Worm (Caenorhabditis elegans) whole organism, L1 larva: ENCODE measurements around the gene R02D5.4.

ENCODE experiments used
- blmp-1 ChIP-seq: fragments of 150-350 bp; optimal IDR thresholded peaks from 2 replicates; lab custom pipeline; 2014; ENCODE audit warnings: missing biosample characterization, missing genetic modification characterization
- ceh-63 ChIP-seq: fragments of 200-800 bp; sonication (Bioruptor generic); optimal IDR thresholded peaks from 2 replicates; lab custom pipeline; 2018; ENCODE audit warnings: mild to moderate bottlenecking, missing genetic modification characterization, missing compliant biosample characterization
- ces-1 ChIP-seq: fragments of 150-350 bp; optimal IDR thresholded peaks from 2 replicates; lab custom pipeline; 2014; ENCODE audit warnings: missing biosample characterization, missing genetic modification reagents, missing genetic modification characterization
- efl-1 ChIP-seq, 4 experiments: fragments of 150-350 bp; optimal IDR thresholded peaks in 3 of 4; peaks in 1 of 4; 1 replicate in 1 of 4; 2 replicates in 3 of 4; lab custom pipeline; 2014; ENCODE audit warnings: missing biosample characterization in 2 of 4, missing genetic modification characterization in 2 of 4, missing genetic modification reagents in 2 of 4
- egl-13 ChIP-seq: sonication (generic microtip); optimal IDR thresholded peaks from 2 replicates; lab custom pipeline; 2016; ENCODE audit warnings: missing genotype, missing genetic modification reagents, missing genetic modification characterization, missing compliant biosample characterization
- egl-27 ChIP-seq, 2 experiments: fragments of 150-350 bp in 1 of 2; sonication (generic microtip); optimal IDR thresholded peaks; 3 replicates each; lab custom pipeline; 2017 to 2018; ENCODE audit warnings: missing biosample characterization in 2 of 2, missing genetic modification characterization in 2 of 2, missing genetic modification reagents in 2 of 2
- elt-2 ChIP-seq: sonication (generic microtip); optimal IDR thresholded peaks from 2 replicates; lab custom pipeline; 2016; ENCODE audit warnings: missing genetic modification characterization, mild to moderate bottlenecking, inconsistent platforms, missing compliant biosample characterization, missing genetic modification reagents
- elt-3 ChIP-seq, 6 experiments: fragments of 150-350 bp in 1 of 6; sonication (generic microtip); optimal IDR thresholded peaks; 2 replicates each; lab custom pipeline; 2017 to 2018; ENCODE audit warnings: missing biosample characterization in 6 of 6, missing genetic modification characterization in 6 of 6, inconsistent platforms in 1 of 6
- fkh-10 ChIP-seq: sonication (generic microtip); optimal IDR thresholded peaks from 2 replicates; lab custom pipeline; 2017; ENCODE audit warnings: missing biosample characterization, missing genetic modification reagents, missing genetic modification characterization
- fkh-4 ChIP-seq: sonication (generic microtip); optimal IDR thresholded peaks from 2 replicates; lab custom pipeline; 2016; ENCODE audit warnings: missing compliant biosample characterization, missing genetic modification characterization, borderline replicate concordance
- fkh-8 ChIP-seq: sonication (generic microtip); optimal IDR thresholded peaks from 2 replicates; lab custom pipeline; 2016; ENCODE audit warnings: mild to moderate bottlenecking, missing genetic modification characterization, missing compliant biosample characterization
- fos-1 ChIP-seq: fragments of 150-350 bp; optimal IDR thresholded peaks from 2 replicates; lab custom pipeline; 2014; ENCODE audit warnings: missing biosample characterization, missing genetic modification characterization
- grh-1 ChIP-seq: fragments of 200-800 bp; sonication (Bioruptor generic); IDR thresholded peaks from 2 replicates; pipeline ENCODE4 v1.3.6; 2022; ENCODE audit warnings: missing genetic modification reagents, missing genetic modification characterization, missing compliant biosample characterization
- hlh-17 ChIP-seq: fragments of 200-800 bp; sonication (Bioruptor generic); optimal IDR thresholded peaks from 2 replicates; lab custom pipeline; 2018; ENCODE audit warnings: missing genetic modification characterization, mild to moderate bottlenecking, missing compliant biosample characterization, moderate library complexity, borderline replicate concordance
- isw-1 ChIP-seq: fragments of 200-800 bp; sonication (Bioruptor generic); IDR thresholded peaks from 2 replicates; pipeline ENCODE4 v1.3.6; 2022; ENCODE audit warnings: missing genetic modification characterization, missing compliant biosample characterization
- jun-1 ChIP-seq: fragments of 150-350 bp; optimal IDR thresholded peaks from 2 replicates; lab custom pipeline; 2014; ENCODE audit warnings: missing biosample characterization, missing genetic modification reagents, missing genetic modification characterization
- lin-13 ChIP-seq: fragments of 150-350 bp; optimal IDR thresholded peaks from 2 replicates; lab custom pipeline; 2014; ENCODE audit warnings: missing biosample characterization, missing genetic modification reagents, missing genetic modification characterization
- lin-14 ChIP-seq: fragments of 200-800 bp; sonication (Bioruptor generic); optimal IDR thresholded peaks from 2 replicates; lab custom pipeline; 2018; ENCODE audit warnings: mild to moderate bottlenecking, missing genetic modification characterization, moderate library complexity, missing compliant biosample characterization
- lin-35 ChIP-seq, 2 experiments: fragments of 150-350 bp; optimal IDR thresholded peaks; 2 replicates each; lab custom pipeline; 2014; ENCODE audit warnings: missing biosample characterization in 2 of 2, missing genetic modification characterization in 2 of 2, missing genetic modification reagents in 2 of 2
- lsy-2 ChIP-seq, 2 experiments: fragments of 150-350 bp; optimal IDR thresholded peaks; 2 replicates each; lab custom pipeline; 2014; ENCODE audit warnings: missing biosample characterization in 2 of 2, missing genetic modification characterization in 2 of 2
- mep-1 ChIP-seq: fragments of 150-350 bp; optimal IDR thresholded peaks from 2 replicates; lab custom pipeline; 2014; ENCODE audit warnings: missing biosample characterization, missing genetic modification characterization
- nhr-12 ChIP-seq: sonication (generic microtip); optimal IDR thresholded peaks from 2 replicates; lab custom pipeline; 2017; ENCODE audit warnings: missing biosample characterization, missing genetic modification characterization
- nhr-19 ChIP-seq: fragments of 200-800 bp; sonication (Bioruptor generic); conservative IDR thresholded peaks from 2 replicates; pipeline ENCODE4 v1.3.6; 2022; ENCODE audit warnings: missing genetic modification characterization, missing compliant biosample characterization
- nhr-20 ChIP-seq: sonication (generic microtip); optimal IDR thresholded peaks from 2 replicates; lab custom pipeline; 2016; ENCODE audit warnings: mild to moderate bottlenecking, missing genetic modification characterization, missing compliant biosample characterization
- nhr-71 ChIP-seq: sonication (generic microtip); optimal IDR thresholded peaks from 2 replicates; lab custom pipeline; 2016; ENCODE audit warnings: mild to moderate bottlenecking, missing genetic modification characterization, moderate library complexity, missing compliant biosample characterization
- nhr-76 ChIP-seq: sonication (generic microtip); optimal IDR thresholded peaks from 2 replicates; lab custom pipeline; 2017; ENCODE audit warnings: missing biosample characterization, missing genetic modification characterization
- nhr-85 ChIP-seq: sonication (generic microtip); peaks from one replicate; lab custom pipeline; 2016; ENCODE audit warnings: missing genetic modification characterization, inconsistent platforms, missing compliant biosample characterization
- nhr-90 ChIP-seq: sonication (generic microtip); optimal IDR thresholded peaks from 2 replicates; lab custom pipeline; 2016; ENCODE audit warnings: mild to moderate bottlenecking, missing genetic modification characterization, missing compliant biosample characterization; ENCODE audit not compliant: poor library complexity
- pax-3 ChIP-seq: fragments of 200-800 bp; sonication (Bioruptor generic); optimal IDR thresholded peaks from 2 replicates; lab custom pipeline; 2018; ENCODE audit warnings: mild to moderate bottlenecking, missing genetic modification characterization, moderate library complexity, missing compliant biosample characterization
- pqm-1 ChIP-seq: sonication (generic microtip); optimal IDR thresholded peaks from 3 replicates; lab custom pipeline; 2017; ENCODE audit warnings: missing biosample characterization, missing genetic modification characterization
- rnt-1 ChIP-seq: sonication (generic microtip); optimal IDR thresholded peaks from 2 replicates; lab custom pipeline; 2016; ENCODE audit warnings: mild to moderate bottlenecking, missing genetic modification characterization, moderate library complexity, missing compliant biosample characterization
- snu-23 ChIP-seq: sonication (generic microtip); optimal IDR thresholded peaks from 2 replicates; lab custom pipeline; 2016; ENCODE audit warnings: missing genetic modification characterization, missing compliant biosample characterization
- sox-4 ChIP-seq: sonication (generic microtip); optimal IDR thresholded peaks from 2 replicates; lab custom pipeline; 2016; ENCODE audit warnings: missing genetic modification characterization, missing compliant biosample characterization
- unc-30 ChIP-seq: sonication (generic microtip); optimal IDR thresholded peaks from 2 replicates; lab custom pipeline; 2017; ENCODE audit warnings: missing biosample characterization, missing genetic modification characterization
- unc-86 ChIP-seq: sonication (generic microtip); optimal IDR thresholded peaks from 2 replicates; lab custom pipeline; 2016; ENCODE audit warnings: missing genetic modification characterization, missing compliant biosample characterization
- unc-98 ChIP-seq: fragments of 200-800 bp; sonication (Bioruptor generic); IDR thresholded peaks from 2 replicates; pipeline ENCODE4 v1.3.6; 2022; ENCODE audit warnings: missing genetic modification characterization, missing compliant biosample characterization
- vab-15 ChIP-seq: sonication (generic microtip); optimal IDR thresholded peaks from 2 replicates; lab custom pipeline; 2017; ENCODE audit warnings: missing genotype, mild to moderate bottlenecking, missing genetic modification characterization, missing compliant biosample characterization
- xbp-1 ChIP-seq: sonication (generic microtip); optimal IDR thresholded peaks from 2 replicates; lab custom pipeline; 2016; ENCODE audit warnings: missing genetic modification characterization, missing compliant biosample characterization
- ztf-11 ChIP-seq, 2 experiments: sonication (generic microtip); optimal IDR thresholded peaks; 2 replicates each; lab custom pipeline; 2016 to 2017; ENCODE audit warnings: missing genetic modification characterization in 2 of 2, missing biosample characterization in 1 of 2, missing compliant biosample characterization in 1 of 2

Gene R02D5.4

DNA sequence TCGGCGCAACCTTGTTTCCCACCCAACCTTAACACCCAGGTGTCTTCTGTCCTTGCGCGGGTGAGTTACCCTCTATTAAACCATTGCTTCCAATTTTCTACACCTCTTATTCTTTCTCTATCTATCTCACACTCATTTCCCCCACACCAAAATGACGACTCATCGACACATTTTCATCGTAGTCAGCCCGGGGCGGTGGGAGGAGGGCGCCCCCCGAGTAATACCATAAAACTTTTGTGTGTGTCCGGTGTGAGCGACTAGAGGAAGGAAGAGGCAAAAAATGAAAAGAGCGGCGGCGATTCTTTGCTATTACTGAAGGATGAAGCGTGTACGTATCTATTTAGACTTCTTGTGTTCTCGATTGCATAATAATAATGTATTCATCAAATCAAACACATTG is 20.3 kb upstream of the R02D5.4 start:
- TF ChIP-seq fkh-4 (tag; lab: Kevin White, UChicago) (no peak), nhr-12 (no peak), isw-1 (no peak), ztf-11 (tag; optimal IDR thresholded peaks at IDR 0.05; lab: Kevin White, UChicago) (no peak), snu-23 (GFP tag; lab: Kevin White, UChicago) (no peak), fkh-10 (GFP tag; lab: Kevin White, UChicago) (no peak), sox-4 (tag; lab: Kevin White, UChicago) (no peak), nhr-76 (tag; lab: Kevin White, UChicago) (no peak), unc-86 (tag; lab: Kevin White, UChicago) (no peak), pax-3 (tag; lab: Kevin White, UChicago) (peak; percentile 6), nhr-71 (tag; lab: Kevin White, UChicago) (peak; percentile 1), pqm-1 (tag; lab: Kevin White, UChicago) (no peak), efl-1 (optimal IDR thresholded peaks at IDR 0.05; lab: Kevin White, UChicago) (no peak), efl-1 (GFP tag; optimal IDR thresholded peaks at IDR 0.05 in 1 of 2; lab: Kevin White, UChicago) (peak in 1 of 2 experiments; percentile 74), lin-14 (GFP tag; lab: Kevin White, UChicago) (peak; percentile 62), fkh-8 (tag; lab: Kevin White, UChicago) (no peak), unc-98 (no peak), elt-2 (tag; lab: Kevin White, UChicago) (peak; percentile 17), egl-27 (tag; optimal IDR thresholded peaks at IDR 0.05; lab: Kevin White, UChicago) (no peak), unc-30 (tag; lab: Kevin White, UChicago) (no peak), mep-1 (no peak), rnt-1 (tag; lab: Kevin White, UChicago) (peak; percentile 20)

DNA sequence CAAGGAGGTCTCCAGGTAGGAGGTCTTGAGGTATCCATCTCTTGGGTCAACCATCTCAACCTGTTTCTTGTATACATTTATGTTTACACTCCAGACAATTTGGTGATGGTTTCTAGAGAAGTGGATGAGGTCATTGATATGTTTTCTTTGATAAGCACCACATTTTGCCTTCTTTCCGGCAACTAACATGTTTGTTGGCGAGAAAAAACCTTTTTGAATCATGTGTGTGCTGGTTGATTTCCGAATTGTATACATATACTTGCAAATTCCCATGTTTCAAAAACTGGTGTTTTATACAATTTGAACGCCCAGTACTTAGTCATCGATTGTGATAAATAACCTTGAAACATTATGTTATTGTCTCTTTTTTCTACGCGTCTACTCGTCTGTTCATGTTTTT is 19.6 kb upstream of the R02D5.4 start:
- TF ChIP-seq elt-2 (tag; lab: Kevin White, UChicago), result peak; percentile 19
- no peak for TF ChIP-seq ceh-63 (GFP tag; lab: Kevin White, UChicago)
- TF ChIP-seq lin-14 (GFP tag; lab: Kevin White, UChicago), result peak; percentile 10
- TF ChIP-seq, all 84 proteins: peak for 2

DNA sequence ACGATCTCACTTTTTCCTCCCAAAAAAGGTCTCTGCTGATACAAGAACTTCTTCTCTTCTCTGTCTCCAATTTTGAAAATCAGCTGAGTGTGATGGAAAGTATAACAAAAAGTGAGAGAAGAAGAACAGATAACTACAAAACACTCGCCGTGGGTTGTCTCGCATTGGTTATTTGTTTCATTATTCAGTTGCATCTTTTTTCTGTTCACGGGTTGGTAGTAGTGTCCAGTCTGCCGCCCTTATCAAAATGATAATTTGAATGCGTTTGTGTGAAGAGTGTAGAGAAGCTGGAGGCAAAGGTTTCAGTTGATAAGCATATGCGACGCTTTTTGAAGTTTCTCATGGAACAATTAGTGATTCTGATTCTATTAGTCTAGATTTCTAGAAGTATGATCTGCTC is 18.6 kb upstream of the R02D5.4 start:
- TF ChIP-seq egl-13 (tag; lab: Kevin White, UChicago) (no peak), jun-1 (tag; lab: Kevin White, UChicago) (no peak), blmp-1 (tag; lab: Kevin White, UChicago) (peak; percentile 88), ces-1 (GFP tag; lab: Kevin White, UChicago) (no peak), fos-1 (no peak), nhr-20 (peak; percentile 9), nhr-90 (tag; lab: Kevin White, UChicago) (no peak), lin-14 (GFP tag; lab: Kevin White, UChicago) (peak; percentile 54), hlh-17 (GFP tag; lab: Kevin White, UChicago) (no peak), xbp-1 (no peak), lin-35 (GFP tag; optimal IDR thresholded peaks at IDR 0.05; lab: Kevin White, UChicago) (peak in 1 of 2 experiments; percentile 51), lin-13 (no peak), elt-3 (tag; optimal IDR thresholded peaks at IDR 0.05; lab: Kevin White, UChicago) (peak in 1 of 6 experiments; percentile 42), mep-1 (no peak), snu-23 (GFP tag; lab: Kevin White, UChicago) (no peak), pqm-1 (tag; lab: Kevin White, UChicago) (peak; percentile 15), nhr-19 (GFP tag; lab: Robert Waterston, UW) (no peak), pax-3 (tag; lab: Kevin White, UChicago) (no peak), elt-2 (tag; lab: Kevin White, UChicago) (peak; percentile 83), nhr-85 (tag; lab: Kevin White, UChicago) (peak; percentile 47), grh-1 (GFP tag; lab: Robert Waterston, UW) (no peak), lsy-2 (tag; optimal IDR thresholded peaks at IDR 0.05; lab: Kevin White, UChicago) (peak in 1 of 2 experiments; percentile 17), vab-15 (tag; lab: Kevin White, UChicago) (no peak)
